Worm (Caenorhabditis elegans) whole organism, young adult: ENCODE results near the gene pqn-89.

Source experiments
- atf-7 ChIP-seq: sonication (generic microtip); optimal IDR thresholded peaks from 2 replicates; lab custom pipeline; 2017; ENCODE audit warnings: mild to moderate bottlenecking, missing genetic modification characterization, missing compliant biosample characterization
- ceh-58 ChIP-seq: fragments of 200-800 bp; sonication (Bioruptor generic); IDR thresholded peaks from 2 replicates; pipeline ENCODE4 v1.3.6; 2022; ENCODE audit warnings: missing genetic modification characterization, missing compliant biosample characterization
- dpl-1 ChIP-seq: fragments of 150-350 bp; optimal IDR thresholded peaks from 2 replicates; lab custom pipeline; 2014; ENCODE audit warnings: missing biosample characterization, missing genetic modification reagents, missing genetic modification characterization
- nhr-27 ChIP-seq: fragments of 200-800 bp; sonication (Bioruptor generic); optimal IDR thresholded peaks from 2 replicates; lab custom pipeline; 2018; ENCODE audit warnings: mild to moderate bottlenecking, missing genetic modification characterization, moderate library complexity, missing compliant biosample characterization
- rec-8 ChIP-seq, 2 experiments: sonication (generic microtip); optimal IDR thresholded peaks; 2 replicates each; lab custom pipeline; 2016; ENCODE audit warnings: mild to moderate bottlenecking in 2 of 2, missing genetic modification characterization in 2 of 2, missing genetic modification reagents in 2 of 2, missing genotype in 2 of 2, missing biosample characterization in 1 of 2, missing compliant biosample characterization in 1 of 2, moderate library complexity in 1 of 2
- sptf-2 ChIP-seq: fragments of 200-800 bp; sonication (Bioruptor generic); optimal IDR thresholded peaks from 2 replicates; lab custom pipeline; 2018; ENCODE audit warnings: mild to moderate bottlenecking, missing genetic modification characterization, missing compliant biosample characterization
- ztf-3 ChIP-seq: fragments of 200-800 bp; sonication (Bioruptor generic); optimal IDR thresholded peaks from 2 replicates; lab custom pipeline; 2018; ENCODE audit warnings: mild to moderate bottlenecking, missing genetic modification characterization, missing compliant biosample characterization

DNA sequence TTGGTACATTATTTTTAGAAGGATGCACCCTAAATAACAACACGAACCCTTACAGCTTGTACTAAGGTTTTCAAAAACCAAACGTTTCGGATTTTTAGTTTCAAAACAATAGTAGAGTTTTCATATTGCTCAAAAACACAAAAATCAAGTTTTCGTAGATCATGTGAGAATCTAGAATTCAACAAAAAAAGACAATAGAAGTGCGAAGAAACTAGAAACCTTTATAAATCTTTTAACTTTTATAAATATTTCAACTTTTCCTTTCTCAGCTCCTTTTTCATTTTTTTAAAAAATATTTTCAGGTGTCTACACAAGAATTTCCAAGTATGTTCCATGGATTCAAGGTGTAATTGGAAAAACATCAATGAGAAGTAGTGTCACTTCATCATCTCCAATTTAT is 53.9 kb downstream of the pqn-89 start, which contains the start of gene best-9:
- TF ChIP-seq rec-8 (tag; optimal IDR thresholded peaks at IDR 0.05; lab: Kevin White, UChicago) (no peak), sptf-2 (no peak), ceh-58 (no peak), ztf-3 (no peak), dpl-1 (GFP tag; lab: Kevin White, UChicago) (no peak), nhr-27 (tag; lab: Kevin White, UChicago) (no peak), atf-7 (tag; lab: Kevin White, UChicago) (no peak)
